Worm (Caenorhabditis elegans) whole organism, L2 larva: ENCODE results near the gene fbxa-150.

ENCODE experiments used
- R02D3.7 ChIP-seq: fragments of 150-350 bp; optimal IDR thresholded peaks from 2 replicates; lab custom pipeline; 2014; ENCODE audit warnings: missing biosample characterization, missing genetic modification characterization
- alr-1 ChIP-seq: fragments of 150-350 bp; optimal IDR thresholded peaks from 2 replicates; lab custom pipeline; 2014; ENCODE audit warnings: missing biosample characterization, missing genetic modification characterization
- ama-1 ChIP-seq: fragments of 150-350 bp; optimal IDR thresholded peaks from 2 replicates; lab custom pipeline; 2018; ENCODE audit warnings: inconsistent platforms
- lin-13 ChIP-seq: fragments of 150-350 bp; optimal IDR thresholded peaks from 2 replicates; lab custom pipeline; 2014; ENCODE audit warnings: missing biosample characterization, missing genetic modification reagents, missing genetic modification characterization
- nhr-10 ChIP-seq: sonication (generic microtip); optimal IDR thresholded peaks from 2 replicates; lab custom pipeline; 2017; ENCODE audit warnings: missing biosample characterization, missing genetic modification characterization
- nhr-25 ChIP-seq: fragments of 150-350 bp; sonication (generic microtip); optimal IDR thresholded peaks from 3 replicates; lab custom pipeline; 2014; ENCODE audit warnings: missing biosample characterization, missing genetic modification characterization
- nhr-77 ChIP-seq: fragments of 150-350 bp; optimal IDR thresholded peaks from 2 replicates; lab custom pipeline; 2014; ENCODE audit warnings: missing biosample characterization, missing genetic modification characterization
- peb-1 ChIP-seq: fragments of 150-350 bp; optimal IDR thresholded peaks from 2 replicates; lab custom pipeline; 2014; ENCODE audit warnings: missing biosample characterization, missing genetic modification characterization
- sem-4 ChIP-seq: fragments of 150-350 bp; optimal IDR thresholded peaks from 2 replicates; lab custom pipeline; 2014; ENCODE audit warnings: missing biosample characterization, missing genetic modification reagents, missing genetic modification characterization
- snpc-4 ChIP-seq: fragments of 150-350 bp; optimal IDR thresholded peaks from 2 replicates; lab custom pipeline; 2014; ENCODE audit warnings: missing biosample characterization, missing genetic modification characterization
- unc-39 ChIP-seq: fragments of 150-350 bp; optimal IDR thresholded peaks from 2 replicates; lab custom pipeline; 2014; ENCODE audit warnings: missing biosample characterization, missing genetic modification characterization
- unc-62 ChIP-seq: fragments of 150-350 bp; optimal IDR thresholded peaks from 2 replicates; lab custom pipeline; 2014; ENCODE audit warnings: missing biosample characterization, missing genetic modification reagents, missing genetic modification characterization
- zag-1 ChIP-seq: fragments of 150-350 bp; optimal IDR thresholded peaks from 2 replicates; lab custom pipeline; 2014; ENCODE audit warnings: missing biosample characterization, missing genetic modification characterization

- TF ChIP-seq unc-62 (GFP tag; lab: Kevin White, UChicago) (no peak), nhr-10 (tag; lab: Kevin White, UChicago) (no peak), lin-13 (GFP tag; lab: Kevin White, UChicago) (no peak), unc-39 (tag; lab: Kevin White, UChicago) (no peak), R02D3.7 (tag; lab: Kevin White, UChicago) (no peak), nhr-77 (tag; lab: Kevin White, UChicago) (no peak), zag-1 (tag; lab: Kevin White, UChicago) (no peak), nhr-25 (tag; lab: Kevin White, UChicago) (no peak), peb-1 (tag; lab: Kevin White, UChicago) (no peak), sem-4 (no peak), alr-1 (no peak), ama-1 (lab: Kevin White, UChicago) (no peak), snpc-4 (tag; lab: Kevin White, UChicago) (no peak)
These were observed 13.8 kb downstream of the fbxa-150 start, which contains the start of gene Y38H6C.15 for ce11 chrV:20536208-20536607.
